Worm (Caenorhabditis elegans) whole organism, L3 larva: ENCODE results near the gene fbxb-17.
"Not testable (repeated sequence)": the region's sequence is repeated elsewhere in the genome, so short reads cannot be mapped to it uniquely, and the experiment has no call there.

ENCODE experiments used
- fos-1 ChIP-seq: fragments of 150-350 bp; optimal IDR thresholded peaks from 2 replicates; lab custom pipeline; 2014; ENCODE audit warnings: missing biosample characterization, missing genetic modification characterization
- snpc-4 ChIP-seq: fragments of 150-350 bp; optimal IDR thresholded peaks from 2 replicates; lab custom pipeline; 2014; ENCODE audit warnings: missing biosample characterization, missing genetic modification characterization
- ztf-11 ChIP-seq: fragments of 150-350 bp; optimal IDR thresholded peaks from 2 replicates; lab custom pipeline; 2014; ENCODE audit warnings: missing biosample characterization, missing genetic modification characterization

DNA sequence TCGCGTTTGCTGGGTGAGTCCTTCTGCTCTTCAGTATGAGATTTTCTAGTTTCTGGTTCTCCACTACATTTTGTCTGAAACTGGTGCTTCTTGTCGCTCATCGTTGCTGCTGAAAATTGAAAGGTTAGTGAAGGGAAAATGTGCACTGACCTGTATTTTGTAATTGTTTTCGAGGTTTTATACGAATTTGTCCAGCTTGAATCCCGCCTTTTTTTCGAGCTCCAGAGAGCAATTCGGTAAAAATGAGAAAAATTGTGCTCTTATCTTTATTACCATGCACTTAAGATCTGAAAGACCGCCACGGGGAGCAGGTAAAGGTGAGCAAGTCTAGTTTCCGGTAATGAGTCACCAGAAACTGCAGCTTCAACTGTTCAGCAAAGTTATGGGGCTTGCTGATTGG is 48.4 kb upstream of the fbxb-17 start, which contains the start of gene C08E3.15:
- TF ChIP-seq fos-1 (tag; lab: Kevin White, UChicago); snpc-4; ztf-11 (tag; lab: Kevin White, UChicago): not testable (repeated sequence)
